Fruit fly (Drosophila melanogaster): Measurements from ENCODE around the gene CG34273.

DNA sequence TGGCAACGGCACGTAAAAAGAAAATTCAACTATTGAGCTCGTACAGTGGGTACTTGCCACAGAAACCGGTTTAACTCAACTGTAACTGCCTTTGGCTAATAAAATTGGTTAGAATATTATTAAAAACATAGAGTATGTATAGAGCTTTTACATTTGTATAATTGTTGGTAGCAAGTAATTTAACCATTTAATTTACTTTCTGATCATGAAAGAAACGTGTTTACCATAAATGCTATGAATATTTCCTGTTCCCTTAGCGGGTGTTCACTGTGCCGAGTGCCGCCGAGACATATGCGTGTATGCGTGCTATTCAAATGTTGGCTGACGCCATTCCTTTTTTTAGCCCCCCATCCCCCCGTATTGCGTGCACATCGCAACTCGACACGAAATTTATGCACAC, 31.9 kb downstream of the CG34273 start:
- TF ChIP-seq EcR (GFP tag; optimal IDR thresholded peaks at IDR 0.05) (no peak), CG8478 (optimal IDR thresholded peaks at IDR 0.05) (no peak), pan (optimal IDR thresholded peaks at IDR 0.05) (no peak), usp (GFP tag; optimal IDR thresholded peaks at IDR 0.05) (no peak), psq (optimal IDR thresholded peaks at IDR 0.05) (no peak), Dll (optimal IDR thresholded peaks at IDR 0.05) (no peak)
